Worm (Caenorhabditis elegans): ENCODE measurements around the gene rab-1.

ce11 chrV:1277926-1278325, 14.1 kb upstream of the rab-1 start:
- TF ChIP-seq lim-7 (GFP tag; IDR thresholded peaks at IDR 0.05) (no peak), egl-27 (tag; optimal IDR thresholded peaks at IDR 0.05) (no peak), lin-13 (GFP tag; optimal IDR thresholded peaks at IDR 0.05) (no peak), daf-8 (GFP tag; IDR thresholded peaks at IDR 0.05) (no peak), ceh-28 (tag; optimal IDR thresholded peaks at IDR 0.05) (no peak)
